Worm (Caenorhabditis elegans): ENCODE data around the gene Y73C8B.9.

The Y73C8B.9 gene

ce11 chrV:3230150-3230549, 36.8 kb downstream of the Y73C8B.9 start:
- TF ChIP-seq ceh-82 (tag; optimal IDR thresholded peaks at IDR 0.05) (no peak), alr-1 (tag; optimal IDR thresholded peaks at IDR 0.05) (no peak), nhr-237 (tag; optimal IDR thresholded peaks at IDR 0.05) (no peak), lsy-2 (tag; optimal IDR thresholded peaks at IDR 0.05) (no peak), dmd-4 (tag; optimal IDR thresholded peaks at IDR 0.05) (no peak), ztf-4 (tag; optimal IDR thresholded peaks at IDR 0.05) (no peak), mbf-1 (tag; optimal IDR thresholded peaks at IDR 0.05) (no peak), ztf-11 (tag; optimal IDR thresholded peaks at IDR 0.05) (no peak), Y55F3AM.14 (GFP tag; optimal IDR thresholded peaks at IDR 0.05) (no peak)

ce11 chrV:3230597-3230996, 37.2 kb downstream of the Y73C8B.9 start, which contains the start of gene K08D9.10:
TSS of gene K08D9.10 (plus strand) at chrV:3230897.
- no peak for TF ChIP-seq sma-3 (GFP tag; optimal IDR thresholded peaks at IDR 0.05)
- TF ChIP-seq ztf-11 (tag; optimal IDR thresholded peaks at IDR 0.05): no peak
- TF ChIP-seq unc-62 (GFP tag; optimal IDR thresholded peaks at IDR 0.05): no peak
- no peak for TF ChIP-seq aly-2 (tag; optimal IDR thresholded peaks at IDR 0.05)
- TF ChIP-seq mdl-1 (tag; optimal IDR thresholded peaks at IDR 0.05): no peak
- TF ChIP-seq elt-3 (tag; optimal IDR thresholded peaks at IDR 0.05): no peak
- no peak for TF ChIP-seq nhr-12 (tag; optimal IDR thresholded peaks at IDR 0.05)

- TF ChIP-seq elt-3 (tag; optimal IDR thresholded peaks at IDR 0.05) (no peak), alr-1 (tag; optimal IDR thresholded peaks at IDR 0.05) (no peak)
Observed at ce11 chrV:3234887-3235286, 41.5 kb downstream of the Y73C8B.9 start, which contains the start of gene K08D9.6. TSS of gene K08D9.6 (minus strand) at chrV:3234987.

ce11 chrV:3236610-3237009, 43.3 kb downstream of the Y73C8B.9 start, which contains the start of the genes K08D9.9 and str-16:
TSS of gene K08D9.9 (minus strand) at chrV:3236710.
TSS of gene str-16 (plus strand) at chrV:3236875.
- no peak for TF ChIP-seq nhr-237 (tag; optimal IDR thresholded peaks at IDR 0.05)
- TF ChIP-seq unc-62 (GFP tag; optimal IDR thresholded peaks at IDR 0.05): no peak
- TF ChIP-seq mab-5 (tag; optimal IDR thresholded peaks at IDR 0.05): no peak
- no peak for TF ChIP-seq ztf-1 (GFP tag; conservative IDR thresholded peaks at IDR 0.05)
- TF ChIP-seq lsy-2 (tag; optimal IDR thresholded peaks at IDR 0.05): no peak
- no peak for TF ChIP-seq nhr-21 (tag; optimal IDR thresholded peaks at IDR 0.05)
- TF ChIP-seq unc-55 (GFP tag; optimal IDR thresholded peaks at IDR 0.05): no peak

ce11 chrV:3241175-3241574, 47.8 kb downstream of the Y73C8B.9 start, which contains the start of gene srj-11:
TSS of gene srj-11 (plus strand) at chrV:3241424.
- no peak for TF ChIP-seq ceh-16 (tag; optimal IDR thresholded peaks at IDR 0.05)
- no peak for TF ChIP-seq nhr-10 (tag; optimal IDR thresholded peaks at IDR 0.05)
- no peak for TF ChIP-seq fos-1 (tag; optimal IDR thresholded peaks at IDR 0.05)
- TF ChIP-seq sma-3 (GFP tag; optimal IDR thresholded peaks at IDR 0.05): no peak
- TF ChIP-seq dmd-4 (tag; optimal IDR thresholded peaks at IDR 0.05): no peak
- no peak for TF ChIP-seq lin-39 (tag; optimal IDR thresholded peaks at IDR 0.05)
- no peak for TF ChIP-seq C34F6.9 (tag; optimal IDR thresholded peaks at IDR 0.05)
- TF ChIP-seq mab-5 (tag; optimal IDR thresholded peaks at IDR 0.05): no peak
- no peak for TF ChIP-seq elt-1 (tag; optimal IDR thresholded peaks at IDR 0.05)
- no peak for TF ChIP-seq mdl-1 (tag; optimal IDR thresholded peaks at IDR 0.05)
- TF ChIP-seq sem-4 (tag; optimal IDR thresholded peaks at IDR 0.05): no peak
- TF ChIP-seq blmp-1 (tag; optimal IDR thresholded peaks at IDR 0.05; ENCODE audit: insufficient read depth): no peak
- TF ChIP-seq nhr-23 (tag; optimal IDR thresholded peaks at IDR 0.05): no peak
- TF ChIP-seq lin-13 (GFP tag; optimal IDR thresholded peaks at IDR 0.05): no peak
- TF ChIP-seq nhr-12 (tag; optimal IDR thresholded peaks at IDR 0.05): no peak

ce11 chrV:3242984-3243383, 49.6 kb downstream of the Y73C8B.9 start, which contains the start of gene gst-23:
TSS of gene gst-23 (plus strand) at chrV:3243284.
- TF ChIP-seq crh-2 (tag; optimal IDR thresholded peaks at IDR 0.05) (no peak), lsy-2 (tag; optimal IDR thresholded peaks at IDR 0.05) (no peak), lin-39 (tag; optimal IDR thresholded peaks at IDR 0.05) (no peak)
